Fruit fly (Drosophila melanogaster) whole organism, embryonic: Measurements from ENCODE around the gene CG7458.

Source experiments
- Adf1 ChIP-seq: fragments of 200-800 bp; sonication (Bioruptor generic); IDR thresholded peaks from 2 replicates; pipeline ENCODE4 v1.3.6; 2022; ENCODE audit warnings: missing biosample characterization, missing genetic modification characterization
- Atf-2 ChIP-seq: fragments of 200-800 bp; sonication (Bioruptor generic); optimal IDR thresholded peaks from 2 replicates; lab custom pipeline; 2016; ENCODE audit warnings: missing biosample characterization, missing genetic modification characterization
- Blimp-1 ChIP-seq: fragments of 200-800 bp; sonication (Bioruptor generic); optimal IDR thresholded peaks from 3 replicates; lab custom pipeline; 2018; ENCODE audit warnings: missing biosample characterization, missing genetic modification characterization, mild to moderate bottlenecking, moderate library complexity, missing genetic modification reagents
- BtbVII ChIP-seq: fragments of 200-800 bp; sonication (Bioruptor generic); optimal IDR thresholded peaks from 3 replicates; lab custom pipeline; 2017; ENCODE audit warnings: missing biosample characterization, mild to moderate bottlenecking, missing genetic modification characterization
- CG10209 ChIP-seq: fragments of 200-800 bp; sonication (Bioruptor generic); optimal IDR thresholded peaks from 3 replicates; lab custom pipeline; 2017; ENCODE audit warnings: missing biosample characterization, mild to moderate bottlenecking, missing genetic modification characterization, missing genetic modification reagents
- CG10274 ChIP-seq: fragments of 200-800 bp; sonication (Bioruptor generic); optimal IDR thresholded peaks from 3 replicates; lab custom pipeline; 2017; ENCODE audit warnings: missing biosample characterization, mild to moderate bottlenecking, missing genetic modification characterization
- CG10543 ChIP-seq: fragments of 200-800 bp; sonication (Bioruptor generic); optimal IDR thresholded peaks from 3 replicates; lab custom pipeline; 2017; ENCODE audit warnings: missing biosample characterization, mild to moderate bottlenecking, missing genetic modification characterization, moderate library complexity
- CG11247 ChIP-seq: fragments of 200-800 bp; sonication (Bioruptor generic); IDR thresholded peaks from 2 replicates; pipeline ENCODE4 v1.3.6; 2022; ENCODE audit warnings: missing biosample characterization, missing genetic modification characterization
- CG12391 ChIP-seq: fragments of 200-800 bp; sonication (Bioruptor generic); optimal IDR thresholded peaks from 3 replicates; lab custom pipeline; 2018; ENCODE audit warnings: missing biosample characterization, mild to moderate bottlenecking, missing genetic modification characterization, moderate library complexity
- CG13296 ChIP-seq: fragments of 200-800 bp; sonication (Bioruptor generic); optimal IDR thresholded peaks from 3 replicates; lab custom pipeline; 2018; ENCODE audit warnings: missing biosample characterization, mild to moderate bottlenecking, missing genetic modification characterization
- CG17829 ChIP-seq: fragments of 200-800 bp; optimal IDR thresholded peaks from 2 replicates; lab custom pipeline; 2019; ENCODE audit warnings: missing biosample characterization, mild to moderate bottlenecking, missing genetic modification characterization, moderate library complexity
- CG18599 ChIP-seq: fragments of 200-800 bp; sonication (Bioruptor generic); optimal IDR thresholded peaks from 3 replicates; lab custom pipeline; 2017; ENCODE audit warnings: missing biosample characterization, missing genetic modification characterization, mild to moderate bottlenecking, moderate library complexity, missing genetic modification reagents
- CG2875 ChIP-seq: fragments of 200-800 bp; sonication (Bioruptor generic); optimal IDR thresholded peaks from 2 replicates; lab custom pipeline; 2017; ENCODE audit warnings: missing biosample characterization, mild to moderate bottlenecking, missing genetic modification characterization, missing genetic modification reagents
- CG2889 ChIP-seq: fragments of 200-800 bp; sonication (Bioruptor generic); IDR thresholded peaks from 3 replicates; pipeline ENCODE4 v1.3.6; 2022; ENCODE audit warnings: missing biosample characterization, missing genetic modification characterization
- CG31224 ChIP-seq: fragments of 200-800 bp; sonication (Bioruptor generic); IDR thresholded peaks from 2 replicates; pipeline ENCODE4 v1.3.6; 2022; ENCODE audit warnings: missing biosample characterization, missing genetic modification characterization
- CG3726 ChIP-seq: fragments of 200-800 bp; sonication (Bioruptor generic); IDR thresholded peaks from 3 replicates; pipeline ENCODE4, ENCODE4 v1.3.6; 2022; ENCODE audit warnings: missing biosample characterization, missing genetic modification characterization
- CG6791 ChIP-seq: fragments of 200-800 bp; sonication (Bioruptor generic); IDR thresholded peaks from 3 replicates; pipeline ENCODE4 v1.3.6; 2022; ENCODE audit warnings: missing biosample characterization, missing genetic modification characterization; ENCODE audit not compliant: partially characterized antibody
- CG7556 ChIP-seq: fragments of 200-800 bp; sonication (Bioruptor generic); optimal IDR thresholded peaks from 2 replicates; lab custom pipeline; 2017; ENCODE audit warnings: missing biosample characterization, mild to moderate bottlenecking, missing genetic modification characterization
- CG7928 ChIP-seq: fragments of 200-800 bp; sonication (Bioruptor generic); optimal IDR thresholded peaks from 2 replicates; lab custom pipeline; 2017; ENCODE audit warnings: missing biosample characterization, mild to moderate bottlenecking, missing genetic modification characterization
- CG8290 ChIP-seq, 3 experiments: fragments of 200-800 bp; sonication (Bioruptor generic); optimal IDR thresholded peaks; 2 replicates each; lab custom pipeline; 2016 to 2019; ENCODE audit warnings: missing biosample characterization in 3 of 3, missing genetic modification characterization in 3 of 3, mild to moderate bottlenecking in 2 of 3, moderate library complexity in 1 of 3
- CG9215 ChIP-seq: fragments of 200-800 bp; sonication (Bioruptor generic); IDR thresholded peaks from 2 replicates; pipeline ENCODE4 v1.3.6; 2022; ENCODE audit warnings: missing biosample characterization, missing genetic modification characterization
- CTCF ChIP-seq: fragments of 200-800 bp; sonication (Bioruptor generic); optimal IDR thresholded peaks from 2 replicates; lab custom pipeline; 2017; ENCODE audit warnings: missing biosample characterization, mild to moderate bottlenecking, missing genetic modification characterization, moderate library complexity
- Chrac-16 ChIP-seq: fragments of 200-800 bp; sonication (Bioruptor generic); optimal IDR thresholded peaks from 3 replicates; lab custom pipeline; 2016; ENCODE audit warnings: missing biosample characterization, missing genetic modification characterization
- ERR ChIP-seq: fragments of 200-800 bp; sonication (Bioruptor generic); optimal IDR thresholded peaks from 2 replicates; lab custom pipeline; 2016; ENCODE audit warnings: missing biosample characterization, missing genetic modification characterization
- Ets65A ChIP-seq: fragments of 200-800 bp; sonication (Bioruptor generic); peaks from one replicate; lab custom pipeline; 2016; ENCODE audit warnings: missing biosample characterization, missing genetic modification characterization
- Gsc ChIP-seq: fragments of 200-800 bp; sonication (Bioruptor generic); IDR thresholded peaks from 2 replicates; pipeline ENCODE4 v1.3.6; 2022; ENCODE audit warnings: missing biosample characterization, missing genetic modification characterization
- Gug ChIP-seq: fragments of 200-800 bp; sonication (Bioruptor generic); IDR thresholded peaks from 4 replicates; pipeline ENCODE4 v1.3.6; 2022; ENCODE audit warnings: missing biosample characterization, missing genetic modification characterization
- HLHmδ ChIP-seq: fragments of 200-800 bp; sonication (Bioruptor generic); optimal IDR thresholded peaks from 2 replicates; lab custom pipeline; 2018; ENCODE audit warnings: missing biosample characterization, mild to moderate bottlenecking, missing genetic modification characterization, moderate library complexity
- Meics ChIP-seq: fragments of 200-800 bp; sonication (Bioruptor generic); optimal IDR thresholded peaks from 2 replicates; lab custom pipeline; 2017; ENCODE audit warnings: missing biosample characterization, mild to moderate bottlenecking, missing genetic modification characterization
- Oaz ChIP-seq: fragments of 200-800 bp; sonication (Bioruptor generic); IDR thresholded peaks from 2 replicates; pipeline ENCODE4 v1.3.6; 2022; ENCODE audit warnings: missing biosample characterization, missing genetic modification characterization
- Xrp1 ChIP-seq: fragments of 200-800 bp; sonication (Bioruptor generic); IDR thresholded peaks from 2 replicates; pipeline ENCODE4 v1.3.6; 2022; ENCODE audit warnings: missing biosample characterization, missing genetic modification characterization
- ac ChIP-seq: fragments of 200-800 bp; sonication (Bioruptor generic); optimal IDR thresholded peaks from 3 replicates; lab custom pipeline; 2017; ENCODE audit warnings: missing biosample characterization, mild to moderate bottlenecking, missing genetic modification characterization
- ara ChIP-seq: fragments of 200-800 bp; sonication (Bioruptor generic); IDR thresholded peaks from 2 replicates; pipeline ENCODE4 v1.3.6; 2022; ENCODE audit warnings: missing biosample characterization, missing genetic modification characterization
- bcd ChIP-seq: fragments of 200-800 bp; sonication (Bioruptor generic); optimal IDR thresholded peaks from 2 replicates; lab custom pipeline; 2017; ENCODE audit warnings: missing biosample characterization, mild to moderate bottlenecking, missing genetic modification characterization
- bigmax ChIP-seq: fragments of 200-800 bp; sonication (Bioruptor generic); optimal IDR thresholded peaks from 2 replicates; lab custom pipeline; 2018; ENCODE audit warnings: missing biosample characterization, mild to moderate bottlenecking, missing genetic modification characterization
- da ChIP-seq: fragments of 200-800 bp; sonication (Bioruptor generic); optimal IDR thresholded peaks from 2 replicates; lab custom pipeline; 2016; ENCODE audit warnings: missing biosample characterization, missing genetic modification characterization
- disco-r ChIP-seq: fragments of 200-800 bp; sonication (Bioruptor generic); optimal IDR thresholded peaks from 2 replicates; lab custom pipeline; 2016; ENCODE audit warnings: missing biosample characterization, missing genetic modification characterization
- grn ChIP-seq: fragments of 200-800 bp; sonication (Bioruptor generic); optimal IDR thresholded peaks from 3 replicates; lab custom pipeline; 2017; ENCODE audit warnings: missing biosample characterization, missing genetic modification characterization
- h ChIP-seq: fragments of >200 bp; optimal IDR thresholded peaks from 2 replicates; lab custom pipeline; 2017
- ham ChIP-seq: fragments of 200-800 bp; sonication (Bioruptor generic); IDR thresholded peaks from 2 replicates; pipeline ENCODE4 v1.3.6; 2022; ENCODE audit warnings: missing biosample characterization, missing genetic modification characterization
- hkb ChIP-seq, 2 experiments: fragments of 200-800 bp in 1 of 2; fragments of >200 bp in 1 of 2; sonication (Bioruptor generic) in 1 of 2; IDR thresholded peaks in 1 of 2; optimal IDR thresholded peaks in 1 of 2; 2 replicates each; pipeline versions ENCODE4 v1.3.6 to Lab custom; 2017 to 2022; ENCODE audit warnings: missing biosample characterization in 1 of 2, missing genetic modification characterization in 1 of 2
- inv ChIP-seq: fragments of 200-800 bp; sonication (Bioruptor generic); IDR thresholded peaks from 2 replicates; pipeline ENCODE4 v1.3.6; 2022; ENCODE audit warnings: missing biosample characterization, missing genetic modification characterization; ENCODE audit not compliant: partially characterized antibody
- lbe ChIP-seq: fragments of 200-800 bp; sonication (Bioruptor generic); optimal IDR thresholded peaks from 2 replicates; lab custom pipeline; 2016; ENCODE audit warnings: missing biosample characterization, mild to moderate bottlenecking, missing genetic modification characterization
- luna ChIP-seq: fragments of 200-800 bp; sonication (Bioruptor generic); optimal IDR thresholded peaks from 2 replicates; lab custom pipeline; 2016; ENCODE audit warnings: missing biosample characterization, missing genetic modification characterization
- mld ChIP-seq: fragments of 200-800 bp; sonication (Bioruptor generic); IDR thresholded peaks from 3 replicates; pipeline ENCODE4 v1.3.6; 2022; ENCODE audit warnings: missing biosample characterization, missing genetic modification characterization; ENCODE audit not compliant: partially characterized antibody
- psq ChIP-seq: fragments of 200-800 bp; sonication (Bioruptor generic); optimal IDR thresholded peaks from 2 replicates; lab custom pipeline; 2017; ENCODE audit warnings: missing biosample characterization, missing genetic modification characterization
- ranshi ChIP-seq: fragments of 200-800 bp; sonication (Bioruptor generic); IDR thresholded peaks from 2 replicates; pipeline ENCODE4 v1.3.6; 2022; ENCODE audit warnings: missing biosample characterization, missing genetic modification characterization
- tna ChIP-seq: fragments of 200-800 bp; sonication (Bioruptor generic); IDR thresholded peaks from 2 replicates; pipeline ENCODE4 v1.3.6; 2022; ENCODE audit warnings: missing biosample characterization, missing genetic modification characterization; ENCODE audit not compliant: partially characterized antibody
- zen2 ChIP-seq: fragments of 200-800 bp; sonication (Bioruptor generic); IDR thresholded peaks from 3 replicates; pipeline ENCODE4 v1.3.6; 2022; ENCODE audit warnings: missing biosample characterization, missing genetic modification characterization; ENCODE audit not compliant: partially characterized antibody
- zf30C ChIP-seq: fragments of 200-800 bp; sonication (Bioruptor generic); optimal IDR thresholded peaks from 3 replicates; lab custom pipeline; 2018; ENCODE audit warnings: missing biosample characterization, mild to moderate bottlenecking, missing genetic modification characterization

The CG7458 gene

dm6 chr3L:21961892-21962518 is 7.1 kb downstream of the CG7458 start, which contains the start of gene Chs2 (continued):
- TF ChIP-seq da (GFP tag; lab: Kevin White, UChicago) (no peak), zf30C (GFP tag; lab: Kevin White, UChicago) (no peak), luna (GFP tag; lab: Kevin White, UChicago) (no peak), ham (GFP tag; lab: Robert Waterston, UW) (no peak), Adf1 (no peak), CG9215 (no peak), CG6791 (GFP tag; lab: Robert Waterston, UW) (no peak), CG7928 (GFP tag; lab: Kevin White, UChicago) (no peak), CG10543 (GFP tag; lab: Kevin White, UChicago) (no peak), BtbVII (GFP tag; lab: Kevin White, UChicago) (no peak), CG11247 (GFP tag; lab: Robert Waterston, UW) (no peak), Blimp-1 (GFP tag; lab: Kevin White, UChicago) (no peak), ac (GFP tag; lab: Kevin White, UChicago) (peak; percentile 78), inv (no peak), CG10274 (GFP tag; lab: Kevin White, UChicago) (no peak), h (lab: Kevin White, UChicago) (no peak), disco-r (GFP tag; lab: Kevin White, UChicago) (no peak), Atf-2 (GFP tag; lab: Kevin White, UChicago) (no peak), hkb (optimal IDR thresholded peaks at IDR 0.05; lab: Kevin White, UChicago) (no peak), hkb (GFP tag; IDR thresholded peaks at IDR 0.05; lab: Robert Waterston, UW) (no peak), CG18599 (GFP tag; lab: Kevin White, UChicago) (no peak), zen2 (GFP tag; lab: Robert Waterston, UW) (no peak), tna (no peak), lbe (GFP tag; lab: Kevin White, UChicago) (no peak), CG10209 (GFP tag; lab: Kevin White, UChicago) (peak; percentile 37), bigmax (no peak), bcd (GFP tag; lab: Kevin White, UChicago) (no peak), CG2889 (no peak), mld (GFP tag; lab: Robert Waterston, UW) (no peak), CG8290 (GFP tag; optimal IDR thresholded peaks at IDR 0.05; lab: Kevin White, UChicago) (no peak), CG8290 (tag; optimal IDR thresholded peaks at IDR 0.05; lab: Kevin White, UChicago) (peak in 1 of 2 experiments; percentile 61), Chrac-16 (GFP tag; lab: Kevin White, UChicago) (no peak), CG3726 (GFP tag; lab: Robert Waterston, UW) (no peak), ERR (GFP tag; lab: Kevin White, UChicago) (no peak), CG13296 (GFP tag; lab: Kevin White, UChicago) (no peak), Xrp1 (GFP tag; lab: Robert Waterston, UW) (peak; percentile 66), CG17829 (peak; percentile 5), CG12391 (tag; lab: Kevin White, UChicago) (no peak), psq (GFP tag; lab: Kevin White, UChicago) (peak; percentile 9), CTCF (no peak), Ets65A (GFP tag; lab: Kevin White, UChicago) (no peak), CG7556 (GFP tag; lab: Kevin White, UChicago) (peak; percentile 11), CG2875 (GFP tag; lab: Kevin White, UChicago) (peak; percentile 19), HLHmδ (GFP tag; lab: Kevin White, UChicago) (peak; percentile 66), ara (GFP tag; lab: Robert Waterston, UW) (peak; percentile 49; the same call in 1 of the 2 replicates), Gug (no peak), Gsc (GFP tag; lab: Robert Waterston, UW) (no peak), grn (peak; percentile 99), ranshi (no peak), Meics (GFP tag; lab: Kevin White, UChicago) (no peak), Oaz (GFP tag; lab: Robert Waterston, UW) (no peak), CG31224 (GFP tag; lab: Robert Waterston, UW) (no peak)
